Fruit fly (Drosophila melanogaster): ENCODE results near the gene Axs.

Gene Axs

DNA sequence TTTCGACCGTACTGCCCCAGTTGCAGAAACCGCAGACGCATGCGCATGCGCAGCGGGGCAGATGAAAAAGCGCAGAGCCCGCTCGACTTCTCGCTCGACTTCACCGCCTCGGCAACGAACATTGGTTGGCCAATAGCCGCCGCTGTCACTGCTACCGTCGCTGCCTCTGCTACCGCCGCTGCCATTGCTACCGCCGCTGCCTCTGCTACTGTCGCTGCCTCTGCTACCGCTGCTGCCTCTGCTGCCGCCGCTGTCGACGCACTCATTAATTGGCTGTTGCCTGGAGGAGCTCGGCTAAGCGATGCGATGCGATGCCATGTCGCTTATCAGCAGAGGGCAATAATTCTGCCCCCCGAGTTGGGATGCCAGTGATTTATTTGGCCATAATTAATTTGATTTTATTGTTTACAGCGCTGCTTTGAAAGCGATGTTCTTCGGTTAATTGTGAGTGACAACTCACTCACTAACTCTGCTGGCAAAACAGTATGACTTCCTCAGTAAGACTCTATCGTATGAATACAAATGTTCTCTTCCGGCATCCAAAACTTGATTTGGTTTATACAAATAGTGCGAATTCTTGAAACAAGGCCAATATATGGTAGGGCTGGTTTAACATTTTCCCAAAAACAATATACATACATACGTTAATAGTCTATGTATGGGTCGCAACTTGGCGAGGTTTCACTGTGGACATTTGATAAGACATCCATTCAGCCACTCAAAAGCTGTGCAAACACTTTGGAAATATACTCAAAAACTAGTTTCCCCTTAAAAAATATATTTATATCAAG is 12.8 kb downstream of the Axs start (continued):
- TF ChIP-seq CG4404 (GFP tag; IDR thresholded peaks at IDR 0.05) (no peak), HLH3B (GFP tag; IDR thresholded peaks at IDR 0.05) (no peak), gt (GFP tag; IDR thresholded peaks at IDR 0.05) (no peak), CG13296 (GFP tag; optimal IDR thresholded peaks at IDR 0.05) (no peak), Dek (tag; optimal IDR thresholded peaks at IDR 0.05) (no peak), slbo (GFP tag; IDR thresholded peaks at IDR 0.05) (peak; percentile 54; the same call in 1 of the 2 replicates), CG9727 (GFP tag; optimal IDR thresholded peaks at IDR 0.05) (no peak), Gug (GFP tag; IDR thresholded peaks at IDR 0.05) (no peak), NfI (GFP tag; optimal IDR thresholded peaks at IDR 0.05) (no peak), Spps (tag; optimal IDR thresholded peaks at IDR 0.05) (no peak), nerfin-2 (GFP tag; IDR thresholded peaks at IDR 0.05; ENCODE audit: partially characterized antibody) (no peak), CG9932 (GFP tag; IDR thresholded peaks at IDR 0.05) (peak; percentile 33; the same call in 1 of the 2 replicates), CG4360 (GFP tag; IDR thresholded peaks at IDR 0.05) (no peak), CG33213 (GFP tag; optimal IDR thresholded peaks at IDR 0.05) (no peak), CG11093 (GFP tag; IDR thresholded peaks at IDR 0.05) (no peak)

DNA sequence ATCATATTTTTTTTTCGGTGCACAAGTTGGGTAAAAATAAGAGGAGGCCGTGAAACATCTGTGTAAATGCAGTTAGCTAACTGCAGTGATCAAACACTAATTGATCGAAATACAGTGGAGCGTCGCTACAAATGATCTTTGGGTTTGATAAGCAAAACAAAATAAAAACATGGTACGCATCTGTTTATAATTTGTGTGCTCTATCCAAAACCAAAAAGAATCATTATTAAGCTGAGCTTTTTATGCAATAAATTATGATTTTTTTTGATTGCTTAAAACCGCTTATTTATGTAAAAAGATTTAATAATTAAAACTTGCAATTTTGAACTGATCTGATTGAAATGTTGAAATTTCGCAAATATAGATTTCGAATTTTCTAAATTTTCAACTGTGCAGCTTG is 13.4 kb downstream of the Axs start:
- peak; percentile 87 for TF ChIP-seq sens (GFP tag)
- TF ChIP-seq unc-4 (GFP tag; IDR thresholded peaks at IDR 0.05; ENCODE audit: partially characterized antibody): no peak
- no peak for TF ChIP-seq z (GFP tag; IDR thresholded peaks at IDR 0.05)
- TF ChIP-seq CG31441 (GFP tag; IDR thresholded peaks at IDR 0.05): peak; percentile 21; the same call in 1 of the 2 replicates
- TF ChIP-seq CG6689 (GFP tag; IDR thresholded peaks at IDR 0.05): 0 out of 2 replicates have a peak, but pooled peaks have one; percentile 9
- peak; percentile 10 for TF ChIP-seq Asciz (GFP tag; optimal IDR thresholded peaks at IDR 0.05)
- TF ChIP-seq CG33213 (GFP tag; optimal IDR thresholded peaks at IDR 0.05): no peak
- TF ChIP-seq CG7839 (tag; optimal IDR thresholded peaks at IDR 0.05): peak; percentile 31
- TF ChIP-seq ATbp (GFP tag; optimal IDR thresholded peaks at IDR 0.05): peak; percentile 29
- TF ChIP-seq prd (optimal IDR thresholded peaks at IDR 0.05): no peak
- TF ChIP-seq prd (GFP tag; IDR thresholded peaks at IDR 0.05): no peak
- TF ChIP-seq nmo (GFP tag; optimal IDR thresholded peaks at IDR 0.05): peak; percentile 6
- peak; percentile 2 for TF ChIP-seq CG8388 (GFP tag; optimal IDR thresholded peaks at IDR 0.05)
- TF ChIP-seq az2 (GFP tag; optimal IDR thresholded peaks at IDR 0.05): peak; percentile 13
- TF ChIP-seq CG17361 (GFP tag; IDR thresholded peaks at IDR 0.05): peak; percentile 52; the same call in 2 of the 3 replicates
- TF ChIP-seq CG7745 (tag; optimal IDR thresholded peaks at IDR 0.05): no peak
- peak; percentile 43 for TF ChIP-seq CG11504 (tag; optimal IDR thresholded peaks at IDR 0.05)
- peak; percentile 18 for TF ChIP-seq CG17385 (GFP tag; optimal IDR thresholded peaks at IDR 0.05)
- TF ChIP-seq Sox102F (GFP tag; optimal IDR thresholded peaks at IDR 0.05): peak; percentile 19
- peak; percentile 28 for TF ChIP-seq CG12391 (tag; optimal IDR thresholded peaks at IDR 0.05)
- TF ChIP-seq CG5180 (GFP tag; optimal IDR thresholded peaks at IDR 0.05): no peak
- TF ChIP-seq Ets65A (GFP tag): peak; percentile 9
- peak; percentile 13 for TF ChIP-seq CG2712 (tag; optimal IDR thresholded peaks at IDR 0.05)
- no peak for TF ChIP-seq HLH3B (GFP tag; IDR thresholded peaks at IDR 0.05)
- peak; percentile 69 for TF ChIP-seq grau (tag; optimal IDR thresholded peaks at IDR 0.05)
- TF ChIP-seq bsh (GFP tag; optimal IDR thresholded peaks at IDR 0.05): peak in 1 of 2 experiments; percentile 5
- peak; percentile 17 for TF ChIP-seq CoRest (tag; optimal IDR thresholded peaks at IDR 0.05)
- TF ChIP-seq dan (GFP tag; IDR thresholded peaks at IDR 0.05): no peak
- TF ChIP-seq lmd (GFP tag; IDR thresholded peaks at IDR 0.05): no peak
- peak; percentile 29 for TF ChIP-seq Oli (tag; optimal IDR thresholded peaks at IDR 0.05)
- TF ChIP-seq CG9215 (GFP tag; IDR thresholded peaks at IDR 0.05): no peak
- peak; percentile 51 for TF ChIP-seq gem (tag; optimal IDR thresholded peaks at IDR 0.05)
- TF ChIP-seq hkb (optimal IDR thresholded peaks at IDR 0.05): no peak
- no peak for TF ChIP-seq hkb (GFP tag; IDR thresholded peaks at IDR 0.05)
- peak in 1 of 2 experiments; percentile 44 for TF ChIP-seq Hr51 (GFP tag; optimal IDR thresholded peaks at IDR 0.05)
- TF ChIP-seq CG18262 (tag; optimal IDR thresholded peaks at IDR 0.05): peak; percentile 37

Measured in whole organism, embryonic.